Fruit fly (Drosophila melanogaster) whole organism, embryonic: ENCODE measurements around the gene CG14915.

Source experiments
- Asciz ChIP-seq: fragments of 200-800 bp; sonication (Bioruptor generic); optimal IDR thresholded peaks from 2 replicates; lab custom pipeline; 2017; ENCODE audit warnings: missing biosample characterization, mild to moderate bottlenecking, missing genetic modification characterization, missing genetic modification reagents
- CG10366 ChIP-seq: fragments of 200-800 bp; sonication (Bioruptor generic); IDR thresholded peaks from 2 replicates; pipeline ENCODE4 v1.3.6; 2022; ENCODE audit warnings: missing biosample characterization, missing genetic modification characterization
- CG11247 ChIP-seq: fragments of 200-800 bp; sonication (Bioruptor generic); IDR thresholded peaks from 2 replicates; pipeline ENCODE4 v1.3.6; 2022; ENCODE audit warnings: missing biosample characterization, missing genetic modification characterization
- CG11456 ChIP-seq: fragments of 200-800 bp; sonication (Bioruptor generic); IDR thresholded peaks from 3 replicates; pipeline ENCODE4 v1.3.6; 2022; ENCODE audit warnings: missing biosample characterization, missing genetic modification characterization
- CG12219 ChIP-seq: fragments of 200-800 bp; sonication (Bioruptor generic); optimal IDR thresholded peaks from 3 replicates; lab custom pipeline; 2018; ENCODE audit warnings: missing biosample characterization, mild to moderate bottlenecking, missing genetic modification characterization
- CG12659 ChIP-seq: fragments of 200-800 bp; sonication (Bioruptor generic); optimal IDR thresholded peaks from 3 replicates; lab custom pipeline; 2017; ENCODE audit warnings: mild to moderate bottlenecking, missing biosample characterization, missing genetic modification reagents, missing genetic modification characterization
- CG12769 ChIP-seq: fragments of 200-800 bp; sonication (Bioruptor generic); optimal IDR thresholded peaks from 2 replicates; lab custom pipeline; 2019; ENCODE audit warnings: missing biosample characterization, mild to moderate bottlenecking, missing genetic modification characterization, moderate library complexity
- CG12942 ChIP-seq: fragments of 200-800 bp; sonication (Bioruptor generic); optimal IDR thresholded peaks from 3 replicates; lab custom pipeline; 2016; ENCODE audit warnings: missing biosample characterization, missing genetic modification characterization
- CG1647 ChIP-seq: fragments of 200-800 bp; sonication (Bioruptor generic); optimal IDR thresholded peaks from 3 replicates; lab custom pipeline; 2016; ENCODE audit warnings: missing biosample characterization, missing genetic modification characterization
- CG16779 ChIP-seq: fragments of 200-800 bp; sonication (Bioruptor generic); IDR thresholded peaks from 2 replicates; pipeline ENCODE4 v1.3.6; 2022; ENCODE audit warnings: missing biosample characterization, missing genetic modification characterization
- CG18619 ChIP-seq: fragments of 200-800 bp; sonication (Bioruptor generic); optimal IDR thresholded peaks from 3 replicates; lab custom pipeline; 2017; ENCODE audit warnings: missing biosample characterization, mild to moderate bottlenecking, missing genetic modification characterization
- CG2120 ChIP-seq: fragments of 200-800 bp; sonication (Bioruptor generic); optimal IDR thresholded peaks from 3 replicates; lab custom pipeline; 2016; ENCODE audit warnings: missing biosample characterization, missing genetic modification characterization
- CG2129 ChIP-seq: fragments of 200-800 bp; sonication (Bioruptor generic); IDR thresholded peaks from 2 replicates; pipeline ENCODE4 v1.3.6; 2022; ENCODE audit warnings: missing biosample characterization, missing genetic modification characterization; ENCODE audit not compliant: partially characterized antibody
- CG31365 ChIP-seq: fragments of 200-800 bp; sonication (Bioruptor generic); optimal IDR thresholded peaks from 2 replicates; lab custom pipeline; 2018; ENCODE audit warnings: missing biosample characterization, mild to moderate bottlenecking, missing genetic modification characterization
- CG3838 ChIP-seq: fragments of 200-800 bp; sonication (Bioruptor generic); optimal IDR thresholded peaks from 3 replicates; lab custom pipeline; 2016; ENCODE audit warnings: missing biosample characterization, missing genetic modification characterization
- CG6813 ChIP-seq: fragments of 200-800 bp; sonication (Bioruptor generic); optimal IDR thresholded peaks from 2 replicates; lab custom pipeline; 2017; ENCODE audit warnings: missing biosample characterization, missing genetic modification characterization, mild to moderate bottlenecking, moderate library complexity, missing genetic modification reagents
- CG7271 ChIP-seq: fragments of 200-800 bp; sonication (Bioruptor generic); optimal IDR thresholded peaks from 2 replicates; lab custom pipeline; 2018; ENCODE audit warnings: missing biosample characterization, mild to moderate bottlenecking, missing genetic modification characterization, moderate library complexity
- CG7928 ChIP-seq: fragments of 200-800 bp; sonication (Bioruptor generic); optimal IDR thresholded peaks from 2 replicates; lab custom pipeline; 2017; ENCODE audit warnings: missing biosample characterization, mild to moderate bottlenecking, missing genetic modification characterization
- Chrac-16 ChIP-seq: fragments of 200-800 bp; sonication (Bioruptor generic); optimal IDR thresholded peaks from 3 replicates; lab custom pipeline; 2016; ENCODE audit warnings: missing biosample characterization, missing genetic modification characterization
- Dp ChIP-seq: fragments of 200-800 bp; sonication (Bioruptor generic); optimal IDR thresholded peaks from 2 replicates; lab custom pipeline; 2018; ENCODE audit warnings: missing biosample characterization, mild to moderate bottlenecking, missing genetic modification characterization, moderate library complexity
- Elba2 ChIP-seq: fragments of 200-800 bp; sonication (Bioruptor generic); optimal IDR thresholded peaks from 3 replicates; lab custom pipeline; 2016; ENCODE audit warnings: missing biosample characterization, missing genetic modification characterization
- GATAe ChIP-seq: fragments of 200-800 bp; sonication (Bioruptor generic); conservative IDR thresholded peaks from 2 replicates; pipeline ENCODE4 v1.3.6; 2022; ENCODE audit warnings: missing biosample characterization, missing genetic modification characterization
- Hr51 ChIP-seq, 2 experiments: fragments of 200-800 bp; sonication (Bioruptor generic); optimal IDR thresholded peaks; 2 replicates in 1 of 2; 3 replicates in 1 of 2; lab custom pipeline; 2016 to 2018; ENCODE audit warnings: missing biosample characterization in 2 of 2, missing genetic modification characterization in 2 of 2, mild to moderate bottlenecking in 1 of 2, moderate library complexity in 1 of 2
- Hsf ChIP-seq: fragments of 200-800 bp; sonication (Bioruptor generic); optimal IDR thresholded peaks from 3 replicates; lab custom pipeline; 2016; ENCODE audit warnings: missing biosample characterization, missing genetic modification characterization
- Meics ChIP-seq: fragments of 200-800 bp; sonication (Bioruptor generic); optimal IDR thresholded peaks from 2 replicates; lab custom pipeline; 2017; ENCODE audit warnings: missing biosample characterization, mild to moderate bottlenecking, missing genetic modification characterization
- Ptx1 ChIP-seq: fragments of 200-800 bp; sonication (Bioruptor generic); IDR thresholded peaks from 2 replicates; pipeline ENCODE4 v1.3.6; 2022; ENCODE audit warnings: missing biosample characterization, missing genetic modification characterization
- Sin3A ChIP-seq: fragments of >200 bp; optimal IDR thresholded peaks from 2 replicates; lab custom pipeline; 2018
- Stat92E ChIP-seq, 3 experiments: fragments of >200 bp in 2 of 3; fragments of 200-800 bp in 1 of 3; sonication (Bioruptor generic) in 1 of 3; optimal IDR thresholded peaks; 2 replicates each; lab custom pipeline; 2017 to 2019; ENCODE audit warnings: missing biosample characterization in 3 of 3, missing genetic modification characterization in 3 of 3, mild to moderate bottlenecking in 1 of 3, moderate library complexity in 1 of 3
- YL-1 ChIP-seq: fragments of 200-800 bp; sonication (Bioruptor generic); optimal IDR thresholded peaks from 3 replicates; lab custom pipeline; 2017; ENCODE audit warnings: missing biosample characterization, mild to moderate bottlenecking, missing genetic modification characterization
- bbx ChIP-seq: fragments of 200-800 bp; sonication (Bioruptor generic); IDR thresholded peaks from 2 replicates; pipeline ENCODE4 v1.3.6; 2022; ENCODE audit warnings: missing biosample characterization, missing genetic modification characterization; ENCODE audit not compliant: partially characterized antibody
- chm ChIP-seq: fragments of 200-800 bp; sonication (Bioruptor generic); IDR thresholded peaks from 2 replicates; pipeline ENCODE4 v1.3.6; 2022; ENCODE audit warnings: missing biosample characterization, missing genetic modification characterization
- dmrt11E ChIP-seq: fragments of 200-800 bp; sonication (Bioruptor generic); optimal IDR thresholded peaks from 3 replicates; lab custom pipeline; 2018; ENCODE audit warnings: missing biosample characterization, mild to moderate bottlenecking, missing genetic modification characterization, moderate library complexity
- dpn ChIP-seq, 2 experiments: fragments of 200-800 bp; sonication (Bioruptor generic); optimal IDR thresholded peaks; 3 replicates each; lab custom pipeline; 2016; ENCODE audit warnings: missing biosample characterization in 2 of 2, missing genetic modification characterization in 2 of 2
- ewg ChIP-seq: fragments of 200-800 bp; sonication (Bioruptor generic); optimal IDR thresholded peaks from 3 replicates; lab custom pipeline; 2017; ENCODE audit warnings: mild to moderate bottlenecking, missing biosample characterization, missing genetic modification reagents, missing genetic modification characterization
- gem ChIP-seq: fragments of 200-800 bp; sonication (Bioruptor generic); optimal IDR thresholded peaks from 2 replicates; lab custom pipeline; 2019; ENCODE audit warnings: missing biosample characterization, mild to moderate bottlenecking, missing genetic modification characterization, moderate library complexity
- ham ChIP-seq: fragments of 200-800 bp; sonication (Bioruptor generic); IDR thresholded peaks from 2 replicates; pipeline ENCODE4 v1.3.6; 2022; ENCODE audit warnings: missing biosample characterization, missing genetic modification characterization
- knrl ChIP-seq: fragments of 200-800 bp; sonication (Bioruptor generic); IDR thresholded peaks from 3 replicates; pipeline ENCODE4 v1.3.6; 2022; ENCODE audit warnings: missing biosample characterization, missing genetic modification characterization; ENCODE audit not compliant: partially characterized antibody
- maf-S ChIP-seq: fragments of 200-800 bp; sonication (Bioruptor generic); optimal IDR thresholded peaks from 2 replicates; lab custom pipeline; 2016; ENCODE audit warnings: missing biosample characterization, missing genetic modification characterization
- mld ChIP-seq: fragments of 200-800 bp; sonication (Bioruptor generic); IDR thresholded peaks from 3 replicates; pipeline ENCODE4 v1.3.6; 2022; ENCODE audit warnings: missing biosample characterization, missing genetic modification characterization; ENCODE audit not compliant: partially characterized antibody
- prd ChIP-seq, 3 experiments: fragments of >200 bp in 2 of 3; fragments of 200-800 bp in 1 of 3; sonication (Bioruptor generic) in 1 of 3; optimal IDR thresholded peaks in 2 of 3; IDR thresholded peaks in 1 of 3; 2 replicates in 2 of 3; 3 replicates in 1 of 3; pipeline versions ENCODE4 v1.3.6 to Lab custom; 2017 to 2022; ENCODE audit warnings: missing biosample characterization in 1 of 3, missing genetic modification characterization in 1 of 3
- pzg ChIP-seq: fragments of 200-800 bp; sonication (Bioruptor generic); optimal IDR thresholded peaks from 3 replicates; lab custom pipeline; 2018; ENCODE audit warnings: missing biosample characterization, mild to moderate bottlenecking, missing genetic modification characterization, moderate library complexity
- ranshi ChIP-seq: fragments of 200-800 bp; sonication (Bioruptor generic); IDR thresholded peaks from 2 replicates; pipeline ENCODE4 v1.3.6; 2022; ENCODE audit warnings: missing biosample characterization, missing genetic modification characterization
- rib ChIP-seq: fragments of 200-800 bp; sonication (Bioruptor generic); IDR thresholded peaks from 2 replicates; pipeline ENCODE4 v1.3.6; 2022; ENCODE audit warnings: missing biosample characterization, missing genetic modification characterization
- scrt ChIP-seq: fragments of 200-800 bp; sonication (Bioruptor generic); optimal IDR thresholded peaks from 2 replicates; lab custom pipeline; 2018; ENCODE audit warnings: missing biosample characterization, mild to moderate bottlenecking, missing genetic modification characterization, moderate library complexity
- slbo ChIP-seq: fragments of 200-800 bp; sonication (Bioruptor generic); IDR thresholded peaks from 2 replicates; pipeline ENCODE4 v1.3.6; 2022; ENCODE audit warnings: missing biosample characterization, missing genetic modification characterization
- stc ChIP-seq: fragments of 200-800 bp; sonication (Bioruptor generic); IDR thresholded peaks from 2 replicates; pipeline ENCODE4 v1.3.6; 2022; ENCODE audit warnings: missing biosample characterization, missing genetic modification characterization
- vvl ChIP-seq: fragments of 200-800 bp; sonication (Bioruptor generic); IDR thresholded peaks from 2 replicates; pipeline ENCODE4 v1.3.6; 2022; ENCODE audit warnings: missing biosample characterization, missing genetic modification characterization
- yki ChIP-seq: fragments of >200 bp; optimal IDR thresholded peaks from 3 replicates; lab custom pipeline; 2018
- zf30C ChIP-seq: fragments of 200-800 bp; sonication (Bioruptor generic); optimal IDR thresholded peaks from 3 replicates; lab custom pipeline; 2018; ENCODE audit warnings: missing biosample characterization, mild to moderate bottlenecking, missing genetic modification characterization

Gene CG14915

DNA sequence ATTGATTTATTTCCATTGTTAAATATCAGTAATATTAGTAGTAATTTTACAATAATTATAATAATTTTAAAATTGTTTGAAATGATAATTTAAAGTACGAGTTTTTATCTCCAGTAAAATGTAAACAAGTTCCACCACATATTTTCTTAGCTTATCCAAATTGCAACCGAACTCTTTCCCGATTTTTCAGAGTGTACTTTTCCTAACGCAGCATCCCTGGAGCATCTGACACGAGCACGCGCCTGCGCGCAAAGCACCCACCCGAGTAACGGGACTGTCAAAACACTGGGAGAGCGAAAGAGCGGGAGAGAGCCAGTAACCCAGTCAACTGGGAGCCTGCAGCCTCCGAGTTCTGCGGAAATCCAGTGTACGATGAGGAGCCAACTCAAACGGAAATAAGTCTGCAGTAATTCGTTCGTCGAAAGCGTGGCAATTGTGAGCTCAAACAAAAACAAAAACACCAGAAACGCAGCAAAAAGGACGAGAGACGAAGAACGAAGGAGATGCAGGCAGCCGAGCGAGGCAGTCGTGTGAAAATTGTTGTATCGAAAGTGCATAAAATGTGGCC, 15.6 kb downstream of the CG14915 start, which contains the start of gene CG16854 (continued):
- TF ChIP-seq gem (tag; lab: Kevin White, UChicago) (peak; percentile 34), Asciz (no peak), mld (0 out of 3 replicates have a peak, but pooled peaks have one; percentile 28), CG12659 (GFP tag; lab: Kevin White, UChicago) (peak; percentile 10), GATAe (GFP tag; lab: Robert Waterston, UW) (no peak), yki (lab: Kevin White, UChicago) (no peak), ewg (GFP tag; lab: Kevin White, UChicago) (peak; percentile 99), CG11247 (GFP tag; lab: Robert Waterston, UW) (0 out of 2 replicates have a peak, but pooled peaks have one; percentile 9), Sin3A (lab: Kevin White, UChicago) (no peak), pzg (GFP tag; lab: Kevin White, UChicago) (peak; percentile 27), CG16779 (GFP tag; lab: Robert Waterston, UW) (peak; percentile 55; the same call in 1 of the 2 replicates), bbx (GFP tag; lab: Robert Waterston, UW) (0 out of 2 replicates have a peak, but pooled peaks have one; percentile 16), CG12219 (GFP tag; lab: Kevin White, UChicago) (no peak), ranshi (GFP tag; lab: Robert Waterston, UW) (0 out of 2 replicates have a peak, but pooled peaks have one; percentile 26), knrl (GFP tag; lab: Robert Waterston, UW) (no peak), CG6813 (GFP tag; lab: Kevin White, UChicago) (peak; percentile 16), CG7928 (GFP tag; lab: Kevin White, UChicago) (peak; percentile 83), Meics (GFP tag; lab: Kevin White, UChicago) (peak; percentile 12), maf-S (GFP tag; lab: Kevin White, UChicago) (no peak), prd (optimal IDR thresholded peaks at IDR 0.05; lab: Kevin White, UChicago) (no peak), prd (GFP tag; IDR thresholded peaks at IDR 0.05; lab: Robert Waterston, UW) (0 out of 3 replicates have a peak, but pooled peaks have one; percentile 17), CG7271 (no peak), dpn (GFP tag; optimal IDR thresholded peaks at IDR 0.05; lab: Kevin White, UChicago) (peak in 1 of 2 experiments; percentile 4), chm (GFP tag; lab: Robert Waterston, UW) (no peak), scrt (peak; percentile 0), CG11456 (GFP tag; lab: Robert Waterston, UW) (0 out of 3 replicates have a peak, but pooled peaks have one; percentile 7), zf30C (no peak), CG18619 (GFP tag; lab: Kevin White, UChicago) (no peak), slbo (GFP tag; lab: Robert Waterston, UW) (peak; percentile 60; the same call in 1 of the 2 replicates), vvl (no peak), CG2129 (GFP tag; lab: Robert Waterston, UW) (no peak), CG2120 (GFP tag; lab: Kevin White, UChicago) (peak; percentile 42), YL-1 (GFP tag; lab: Kevin White, UChicago) (no peak), Ptx1 (GFP tag; lab: Robert Waterston, UW) (no peak), CG10366 (GFP tag; lab: Robert Waterston, UW) (peak; percentile 9; the same call in 1 of the 2 replicates)

DNA sequence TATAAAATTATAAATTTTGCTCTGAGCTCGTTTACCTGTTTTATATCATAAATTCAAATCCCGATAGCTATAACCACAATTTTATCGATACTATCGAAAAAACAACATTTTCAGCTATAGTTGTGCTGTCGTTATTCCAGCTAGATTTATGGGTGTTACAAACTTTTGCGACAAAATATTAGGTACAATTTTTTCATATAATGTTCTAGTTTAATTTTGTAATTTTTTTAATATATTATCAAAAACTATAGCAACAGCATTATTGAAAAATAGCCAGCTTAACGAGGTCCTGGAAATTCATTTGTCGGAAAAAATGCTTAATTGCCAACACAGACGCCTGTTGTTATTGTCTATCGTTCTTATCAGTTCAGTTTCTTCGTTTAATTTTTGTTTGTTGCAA, 20.3 kb downstream of the CG14915 start, which contains the start of gene Wdr59:
Gene Wdr59, plus strand, starts transcription at position 334 of the 400 bp plus-strand sequence.
- TF ChIP-seq stc (GFP tag; lab: Robert Waterston, UW) (no peak), ham (GFP tag; lab: Robert Waterston, UW) (no peak), Elba2 (GFP tag; lab: Kevin White, UChicago) (no peak), Dp (GFP tag; lab: Kevin White, UChicago) (peak; percentile 90), CG1647 (no peak), knrl (GFP tag; lab: Robert Waterston, UW) (peak; percentile 72), CG12769 (tag; lab: Kevin White, UChicago) (no peak), CG12942 (GFP tag; lab: Kevin White, UChicago) (peak; percentile 16), Hr51 (GFP tag; optimal IDR thresholded peaks at IDR 0.05; lab: Kevin White, UChicago) (peak in 1 of 2 experiments; percentile 11), CG3838 (GFP tag; lab: Kevin White, UChicago) (no peak), CG10366 (GFP tag; lab: Robert Waterston, UW) (peak; percentile 35; the same call in 1 of the 2 replicates), dmrt11E (tag; lab: Kevin White, UChicago) (peak; percentile 49), Chrac-16 (GFP tag; lab: Kevin White, UChicago) (peak; percentile 55), CG31365 (tag; lab: Kevin White, UChicago) (no peak), Stat92E (GFP tag; optimal IDR thresholded peaks at IDR 0.05; lab: Kevin White, UChicago) (no peak), rib (GFP tag; lab: Robert Waterston, UW) (no peak), Hsf (GFP tag; lab: Kevin White, UChicago) (peak; percentile 48)
